Fruit fly (Drosophila melanogaster) whole organism, embryonic: ENCODE data around the gene CG13067.

ENCODE experiments used
- BEAF-32 ChIP-seq: fragments of 200-800 bp; sonication (Bioruptor generic); optimal IDR thresholded peaks from 3 replicates; lab custom pipeline; 2017; ENCODE audit warnings: missing biosample characterization, missing genetic modification characterization, mild to moderate bottlenecking, moderate library complexity, missing genetic modification reagents
- CG10321 ChIP-seq: fragments of 200-800 bp; sonication (Bioruptor generic); IDR thresholded peaks from 2 replicates; pipeline ENCODE4 v1.3.6; 2022; ENCODE audit warnings: missing biosample characterization, missing genetic modification characterization
- CG11723 ChIP-seq: fragments of 200-800 bp; sonication (Bioruptor generic); optimal IDR thresholded peaks from 2 replicates; lab custom pipeline; 2017; ENCODE audit warnings: missing biosample characterization, mild to moderate bottlenecking, missing genetic modification characterization
- CG12104 ChIP-seq: fragments of 200-800 bp; sonication (Bioruptor generic); optimal IDR thresholded peaks from 3 replicates; lab custom pipeline; 2016; ENCODE audit warnings: missing biosample characterization, missing genetic modification characterization
- CG12391 ChIP-seq: fragments of 200-800 bp; sonication (Bioruptor generic); optimal IDR thresholded peaks from 3 replicates; lab custom pipeline; 2018; ENCODE audit warnings: missing biosample characterization, mild to moderate bottlenecking, missing genetic modification characterization, moderate library complexity
- CG13123 ChIP-seq: fragments of 200-800 bp; sonication (Bioruptor generic); optimal IDR thresholded peaks from 2 replicates; lab custom pipeline; 2016; ENCODE audit warnings: missing biosample characterization, missing genetic modification characterization
- CG13287 ChIP-seq: fragments of 200-800 bp; sonication (Bioruptor generic); IDR thresholded peaks from 2 replicates; pipeline ENCODE4 v1.3.6; 2022; ENCODE audit warnings: missing biosample characterization, missing genetic modification characterization; ENCODE audit not compliant: partially characterized antibody
- CG13296 ChIP-seq: fragments of 200-800 bp; sonication (Bioruptor generic); optimal IDR thresholded peaks from 3 replicates; lab custom pipeline; 2018; ENCODE audit warnings: missing biosample characterization, mild to moderate bottlenecking, missing genetic modification characterization
- CG14050 ChIP-seq: fragments of 200-800 bp; sonication (Bioruptor generic); IDR thresholded peaks from 3 replicates; pipeline ENCODE4 v1.3.6; 2022; ENCODE audit warnings: missing biosample characterization, missing genetic modification characterization
- CG17829 ChIP-seq: fragments of 200-800 bp; optimal IDR thresholded peaks from 2 replicates; lab custom pipeline; 2019; ENCODE audit warnings: missing biosample characterization, mild to moderate bottlenecking, missing genetic modification characterization, moderate library complexity
- CG33557 ChIP-seq: fragments of 200-800 bp; sonication (Bioruptor generic); optimal IDR thresholded peaks from 2 replicates; lab custom pipeline; 2019; ENCODE audit warnings: missing biosample characterization, mild to moderate bottlenecking, missing genetic modification characterization, moderate library complexity
- CG34376 ChIP-seq: fragments of 200-800 bp; sonication (Bioruptor generic); optimal IDR thresholded peaks from 2 replicates; lab custom pipeline; 2018; ENCODE audit warnings: missing biosample characterization, mild to moderate bottlenecking, missing genetic modification characterization
- CG34422 ChIP-seq: fragments of 200-800 bp; sonication (Bioruptor generic); IDR thresholded peaks from 3 replicates; pipeline ENCODE4 v1.3.6; 2022; ENCODE audit warnings: missing biosample characterization, missing genetic modification characterization
- CG8290 ChIP-seq, 3 experiments: fragments of 200-800 bp; sonication (Bioruptor generic); optimal IDR thresholded peaks; 2 replicates each; lab custom pipeline; 2016 to 2019; ENCODE audit warnings: missing biosample characterization in 3 of 3, missing genetic modification characterization in 3 of 3, mild to moderate bottlenecking in 2 of 3, moderate library complexity in 1 of 3
- CG8944 ChIP-seq: fragments of 200-800 bp; sonication (Bioruptor generic); optimal IDR thresholded peaks from 3 replicates; lab custom pipeline; 2016; ENCODE audit warnings: missing biosample characterization, missing genetic modification characterization
- Dp ChIP-seq: fragments of 200-800 bp; sonication (Bioruptor generic); optimal IDR thresholded peaks from 2 replicates; lab custom pipeline; 2018; ENCODE audit warnings: missing biosample characterization, mild to moderate bottlenecking, missing genetic modification characterization, moderate library complexity
- E2f2 ChIP-seq: fragments of 200-800 bp; sonication (Bioruptor generic); IDR thresholded peaks from 2 replicates; pipeline ENCODE4 v1.3.6; 2022; ENCODE audit warnings: missing biosample characterization, missing genetic modification characterization
- Hey ChIP-seq: fragments of 200-800 bp; sonication (Bioruptor generic); optimal IDR thresholded peaks from 3 replicates; lab custom pipeline; 2018; ENCODE audit warnings: missing biosample characterization, mild to moderate bottlenecking, missing genetic modification characterization
- Jarid2 ChIP-seq: fragments of 200-800 bp; sonication (Bioruptor generic); optimal IDR thresholded peaks from 3 replicates; lab custom pipeline; 2017; ENCODE audit warnings: mild to moderate bottlenecking, missing biosample characterization, missing genetic modification reagents, missing genetic modification characterization
- Lhr ChIP-seq: fragments of 200-800 bp; sonication (Bioruptor generic); optimal IDR thresholded peaks from 3 replicates; lab custom pipeline; 2017; ENCODE audit warnings: mild to moderate bottlenecking, missing biosample characterization, missing genetic modification reagents, missing genetic modification characterization
- MBD-R2 ChIP-seq: fragments of 200-800 bp; sonication (Bioruptor generic); IDR thresholded peaks from 2 replicates; pipeline ENCODE4 v1.3.6; 2022; ENCODE audit warnings: missing biosample characterization, missing genetic modification characterization
- Med ChIP-seq: fragments of 200-800 bp; sonication (Bioruptor generic); peaks from one replicate; lab custom pipeline; 2016; ENCODE audit warnings: missing biosample characterization, missing genetic modification characterization, mild to moderate bottlenecking, inconsistent platforms, moderate library complexity
- Pdp1 ChIP-seq, 2 experiments: fragments of 200-800 bp; sonication (Bioruptor generic); optimal IDR thresholded peaks; 3 replicates each; lab custom pipeline; 2016; ENCODE audit warnings: missing biosample characterization in 2 of 2, missing genetic modification characterization in 2 of 2, mild to moderate bottlenecking in 1 of 2, moderate library complexity in 1 of 2
- Ssrp ChIP-seq: fragments of 200-800 bp; sonication (Bioruptor generic); optimal IDR thresholded peaks from 2 replicates; lab custom pipeline; 2018; ENCODE audit warnings: missing biosample characterization, mild to moderate bottlenecking, missing genetic modification characterization, moderate library complexity
- Vsx1 ChIP-seq: fragments of 200-800 bp; sonication (Bioruptor generic); optimal IDR thresholded peaks from 2 replicates; lab custom pipeline; 2017; ENCODE audit warnings: missing biosample characterization, mild to moderate bottlenecking, missing genetic modification characterization, missing genetic modification reagents
- YL-1 ChIP-seq: fragments of 200-800 bp; sonication (Bioruptor generic); optimal IDR thresholded peaks from 3 replicates; lab custom pipeline; 2017; ENCODE audit warnings: missing biosample characterization, mild to moderate bottlenecking, missing genetic modification characterization
- cad ChIP-seq: fragments of >200 bp; optimal IDR thresholded peaks from 2 replicates; lab custom pipeline; 2017; ENCODE audit warnings: missing biosample characterization, missing genetic modification characterization
- crp ChIP-seq, 2 experiments: fragments of 200-800 bp; sonication (Bioruptor generic); optimal IDR thresholded peaks; 2 replicates in 1 of 2; 3 replicates in 1 of 2; lab custom pipeline; 2017; ENCODE audit warnings: missing biosample characterization in 2 of 2, missing genetic modification characterization in 2 of 2, mild to moderate bottlenecking in 1 of 2, moderate library complexity in 1 of 2
- dan ChIP-seq: fragments of 200-800 bp; sonication (Bioruptor generic); IDR thresholded peaks from 2 replicates; pipeline ENCODE4 v1.3.6; 2022; ENCODE audit warnings: missing biosample characterization, missing genetic modification characterization
- exex ChIP-seq: fragments of 200-800 bp; sonication (Bioruptor generic); optimal IDR thresholded peaks from 4 replicates; lab custom pipeline; 2018; ENCODE audit warnings: missing biosample characterization, mild to moderate bottlenecking, missing genetic modification characterization, moderate library complexity
- fd102C ChIP-seq: fragments of 200-800 bp; sonication (Bioruptor generic); optimal IDR thresholded peaks from 2 replicates; lab custom pipeline; 2018; ENCODE audit warnings: missing biosample characterization, mild to moderate bottlenecking, missing genetic modification characterization, moderate library complexity
- grn ChIP-seq: fragments of 200-800 bp; sonication (Bioruptor generic); optimal IDR thresholded peaks from 3 replicates; lab custom pipeline; 2017; ENCODE audit warnings: missing biosample characterization, missing genetic modification characterization
- her ChIP-seq: fragments of 200-800 bp; sonication (Bioruptor generic); optimal IDR thresholded peaks from 2 replicates; lab custom pipeline; 2016; ENCODE audit warnings: missing biosample characterization, missing genetic modification characterization
- kah ChIP-seq: fragments of 200-800 bp; sonication (Bioruptor generic); optimal IDR thresholded peaks from 2 replicates; lab custom pipeline; 2018; ENCODE audit warnings: missing biosample characterization, mild to moderate bottlenecking, missing genetic modification characterization
- lbe ChIP-seq: fragments of 200-800 bp; sonication (Bioruptor generic); optimal IDR thresholded peaks from 2 replicates; lab custom pipeline; 2016; ENCODE audit warnings: missing biosample characterization, mild to moderate bottlenecking, missing genetic modification characterization
- luna ChIP-seq: fragments of 200-800 bp; sonication (Bioruptor generic); optimal IDR thresholded peaks from 2 replicates; lab custom pipeline; 2016; ENCODE audit warnings: missing biosample characterization, missing genetic modification characterization
- pita ChIP-seq: fragments of 200-800 bp; sonication (Bioruptor generic); optimal IDR thresholded peaks from 2 replicates; lab custom pipeline; 2017; ENCODE audit warnings: missing biosample characterization, mild to moderate bottlenecking, missing genetic modification characterization
- pzg ChIP-seq: fragments of 200-800 bp; sonication (Bioruptor generic); optimal IDR thresholded peaks from 3 replicates; lab custom pipeline; 2018; ENCODE audit warnings: missing biosample characterization, mild to moderate bottlenecking, missing genetic modification characterization, moderate library complexity
- sna ChIP-seq: fragments of 200-800 bp; sonication (Bioruptor generic); IDR thresholded peaks from 2 replicates; pipeline ENCODE4 v1.3.6; 2022; ENCODE audit warnings: missing biosample characterization, missing genetic modification characterization; ENCODE audit not compliant: partially characterized antibody
- sqz ChIP-seq: fragments of 200-800 bp; sonication (Bioruptor generic); optimal IDR thresholded peaks from 3 replicates; lab custom pipeline; 2018; ENCODE audit warnings: missing biosample characterization, mild to moderate bottlenecking, missing genetic modification characterization
- sr ChIP-seq: fragments of 200-800 bp; sonication (Bioruptor generic); IDR thresholded peaks from 3 replicates; pipeline ENCODE4 v1.3.6; 2022; ENCODE audit warnings: missing biosample characterization, missing genetic modification characterization
- stwl ChIP-seq: fragments of 200-800 bp; sonication (Bioruptor generic); optimal IDR thresholded peaks from 3 replicates; lab custom pipeline; 2018; ENCODE audit warnings: missing biosample characterization, mild to moderate bottlenecking, missing genetic modification characterization, moderate library complexity
- unc-4 ChIP-seq: fragments of 200-800 bp; sonication (Bioruptor generic); IDR thresholded peaks from 2 replicates; pipeline ENCODE4 v1.3.6; 2022; ENCODE audit warnings: missing biosample characterization, missing genetic modification characterization; ENCODE audit not compliant: partially characterized antibody

CG13067 gene

dm6 chr3L:16231857-16232256 lies 39.2 kb upstream of the CG13067 start, which contains the start of the genes PDCD-5 and MED10 (continued):
- TF ChIP-seq CG12391 (tag; lab: Kevin White, UChicago), result no peak

dm6 chr3L:16232924-16233323 lies 38.2 kb upstream of the CG13067 start, which contains the start of gene Hsc20:
Hsc20 (plus strand) TSS chr3L:16233127.
- TF ChIP-seq crp (GFP tag; optimal IDR thresholded peaks at IDR 0.05; lab: Kevin White, UChicago) (peak; percentile 20 to 85), MBD-R2 (GFP tag; lab: Robert Waterston, UW) (peak; percentile 65), Dp (GFP tag; lab: Kevin White, UChicago) (peak; percentile 30), unc-4 (GFP tag; lab: Robert Waterston, UW) (0 out of 2 replicates have a peak, but pooled peaks have one; percentile 11), E2f2 (GFP tag; lab: Robert Waterston, UW) (peak; percentile 29; the same call in 1 of the 2 replicates), fd102C (GFP tag; lab: Kevin White, UChicago) (no peak), CG13287 (GFP tag; lab: Robert Waterston, UW) (peak; percentile 13; the same call in 1 of the 2 replicates), stwl (peak; percentile 33), exex (tag; lab: Kevin White, UChicago) (peak; percentile 22), pzg (GFP tag; lab: Kevin White, UChicago) (peak; percentile 12), CG10321 (GFP tag; lab: Robert Waterston, UW) (no peak), Pdp1 (GFP tag; optimal IDR thresholded peaks at IDR 0.05; lab: Kevin White, UChicago) (peak in 1 of 2 experiments; percentile 88), CG8290 (GFP tag; optimal IDR thresholded peaks at IDR 0.05; lab: Kevin White, UChicago) (no peak), CG8290 (tag; optimal IDR thresholded peaks at IDR 0.05; lab: Kevin White, UChicago) (no peak), BEAF-32 (GFP tag; lab: Kevin White, UChicago) (peak; percentile 24)

dm6 chr3L:16233850-16234494 lies 37.1 kb upstream of the CG13067 start:
- TF ChIP-seq her (GFP tag; lab: Kevin White, UChicago) (no peak), Lhr (GFP tag; lab: Kevin White, UChicago) (no peak), CG13123 (GFP tag; lab: Kevin White, UChicago) (no peak), CG14050 (no peak), pita (no peak), Hey (no peak), dan (GFP tag; lab: Robert Waterston, UW) (no peak), Med (GFP tag; lab: Kevin White, UChicago) (peak; percentile 48), MBD-R2 (GFP tag; lab: Robert Waterston, UW) (0 out of 2 replicates have a peak, but pooled peaks have one; percentile 19), pzg (GFP tag; lab: Kevin White, UChicago) (peak; percentile 6), Jarid2 (no peak), sqz (GFP tag; lab: Kevin White, UChicago) (no peak), cad (GFP tag; lab: Kevin White, UChicago) (no peak), YL-1 (no peak), kah (GFP tag; lab: Kevin White, UChicago) (no peak), CG11723 (GFP tag; lab: Kevin White, UChicago) (no peak), grn (GFP tag; lab: Kevin White, UChicago) (no peak), CG33557 (GFP tag; lab: Kevin White, UChicago) (no peak), Ssrp (no peak), Vsx1 (GFP tag; lab: Kevin White, UChicago) (no peak), luna (GFP tag; lab: Kevin White, UChicago) (no peak), CG8944 (GFP tag; lab: Kevin White, UChicago) (no peak), CG34422 (GFP tag; lab: Robert Waterston, UW) (0 out of 3 replicates have a peak, but pooled peaks have one; percentile 26), lbe (peak; percentile 16), CG12104 (GFP tag; lab: Kevin White, UChicago) (no peak), CG17829 (tag; lab: Kevin White, UChicago) (no peak), CG34376 (GFP tag; lab: Kevin White, UChicago) (peak; percentile 17), CG13296 (no peak), unc-4 (GFP tag; lab: Robert Waterston, UW) (no peak), sr (GFP tag; lab: Robert Waterston, UW) (no peak), sna (no peak), CG13287 (GFP tag; lab: Robert Waterston, UW) (peak; percentile 26; the same call in 1 of the 2 replicates)
